Worm (Caenorhabditis elegans) whole organism, mixed stage, embryonic: ENCODE data around the gene gld-3.

Experiments used
- bed-3 ChIP-seq: fragments of 200-800 bp; sonication (Bioruptor generic); optimal IDR thresholded peaks from 3 replicates; lab custom pipeline; 2018; ENCODE audit warnings: mild to moderate bottlenecking, missing genetic modification characterization, moderate library complexity, missing compliant biosample characterization
- blmp-1 ChIP-seq: fragments of 150-350 bp; optimal IDR thresholded peaks from 2 replicates; lab custom pipeline; 2014; ENCODE audit warnings: missing biosample characterization, missing genetic modification characterization
- ceh-83 ChIP-seq: fragments of 200-800 bp; sonication (Bioruptor generic); optimal IDR thresholded peaks from 2 replicates; lab custom pipeline; 2018; ENCODE audit warnings: mild to moderate bottlenecking, missing genetic modification characterization, missing compliant biosample characterization
- elt-3 ChIP-seq: fragments of 150-350 bp; optimal IDR thresholded peaks from 2 replicates; lab custom pipeline; 2014; ENCODE audit warnings: missing biosample characterization, missing genetic modification characterization
- ham-2 ChIP-seq: fragments of 200-800 bp; sonication (Bioruptor generic); optimal IDR thresholded peaks from 2 replicates; lab custom pipeline; 2018; ENCODE audit warnings: mild to moderate bottlenecking, missing genetic modification characterization, missing compliant biosample characterization
- lsy-2 ChIP-seq: fragments of 150-350 bp; optimal IDR thresholded peaks from 2 replicates; lab custom pipeline; 2014; ENCODE audit warnings: missing biosample characterization, missing genetic modification characterization
- mep-1 ChIP-seq: fragments of 150-350 bp; optimal IDR thresholded peaks from 2 replicates; lab custom pipeline; 2017; ENCODE audit warnings: missing biosample characterization, missing genetic modification reagents, missing genetic modification characterization, inconsistent platforms
- nhr-12 ChIP-seq: fragments of 150-350 bp; optimal IDR thresholded peaks from 2 replicates; lab custom pipeline; 2014; ENCODE audit warnings: missing biosample characterization, missing genetic modification characterization
- nhr-237 ChIP-seq: fragments of 150-350 bp; optimal IDR thresholded peaks from 2 replicates; lab custom pipeline; 2014; ENCODE audit warnings: missing biosample characterization, missing genetic modification characterization
- nhr-76 ChIP-seq: sonication (generic microtip); optimal IDR thresholded peaks from 2 replicates; lab custom pipeline; 2017; ENCODE audit warnings: missing biosample characterization, missing genetic modification characterization
- sem-2 ChIP-seq: fragments of 200-800 bp; sonication (Bioruptor generic); optimal IDR thresholded peaks from 2 replicates; lab custom pipeline; 2018; ENCODE audit warnings: mild to moderate bottlenecking, missing genetic modification characterization, missing compliant biosample characterization
- unc-120 ChIP-seq: sonication (generic microtip); optimal IDR thresholded peaks from 2 replicates; lab custom pipeline; 2017; ENCODE audit warnings: missing genetic modification characterization, missing compliant biosample characterization; ENCODE audit not compliant: poor library complexity, severe bottlenecking
- unc-62 ChIP-seq: fragments of 150-350 bp; optimal IDR thresholded peaks from 2 replicates; lab custom pipeline; 2014; ENCODE audit warnings: missing biosample characterization, missing genetic modification reagents, missing genetic modification characterization

DNA sequence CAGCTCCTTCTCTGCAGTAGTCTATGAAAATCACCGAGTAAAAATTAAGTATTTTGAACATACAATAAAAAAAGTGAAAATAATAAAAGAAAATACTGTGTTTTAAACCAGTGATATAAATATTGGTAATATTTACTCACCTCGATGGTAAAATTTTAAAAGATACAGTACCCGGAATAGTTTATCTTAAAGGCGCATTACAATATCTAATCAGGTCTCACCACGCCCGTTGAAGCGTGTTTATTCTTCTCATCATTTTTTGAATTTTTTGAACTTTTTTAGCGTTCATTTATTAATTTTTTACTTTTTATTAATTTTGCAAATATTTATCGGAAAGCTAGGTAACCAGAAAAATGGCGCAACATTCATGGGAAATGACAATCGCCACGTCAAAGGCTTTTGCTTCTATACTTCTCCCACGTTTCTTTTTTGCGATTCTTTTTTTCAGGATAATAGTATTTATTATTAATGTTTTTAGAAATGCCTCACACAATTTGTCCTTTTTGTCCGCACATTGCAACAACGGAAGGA is 10.6 kb upstream of the gld-3 start, which contains the start of gene F10E7.2:
- TF ChIP-seq nhr-12 (tag; lab: Kevin White, UChicago), result no peak
- TF ChIP-seq ceh-83 (GFP tag; lab: Kevin White, UChicago), result no peak
- no peak for TF ChIP-seq mep-1
- no peak for TF ChIP-seq unc-62 (GFP tag; lab: Kevin White, UChicago)
- TF ChIP-seq nhr-76, result no peak
- no peak for TF ChIP-seq nhr-237 (tag; lab: Kevin White, UChicago)
- TF ChIP-seq ham-2, result no peak
- TF ChIP-seq elt-3, result no peak
- TF ChIP-seq bed-3 (GFP tag; lab: Kevin White, UChicago), result no peak
- TF ChIP-seq blmp-1, result no peak
- no peak for TF ChIP-seq lsy-2 (tag; lab: Kevin White, UChicago)
- no peak for TF ChIP-seq sem-2 (GFP tag; lab: Kevin White, UChicago)
- TF ChIP-seq unc-120, result no peak
